Worm (Caenorhabditis elegans) whole organism, L2 larva: Measurements from ENCODE around the gene C48B4.13.

Experiments
- C34F6.9 ChIP-seq: fragments of 150-350 bp; optimal IDR thresholded peaks from 2 replicates; lab custom pipeline; 2014; ENCODE audit warnings: missing biosample characterization, missing genetic modification characterization
- R02D3.7 ChIP-seq: fragments of 150-350 bp; optimal IDR thresholded peaks from 2 replicates; lab custom pipeline; 2014; ENCODE audit warnings: missing biosample characterization, missing genetic modification characterization
- Y55F3AM.14 ChIP-seq: fragments of 200-800 bp; sonication (Bioruptor generic); optimal IDR thresholded peaks from 2 replicates; lab custom pipeline; 2018; ENCODE audit warnings: mild to moderate bottlenecking, missing genetic modification characterization, missing compliant biosample characterization
- alr-1 ChIP-seq: fragments of 150-350 bp; optimal IDR thresholded peaks from 2 replicates; lab custom pipeline; 2014; ENCODE audit warnings: missing biosample characterization, missing genetic modification characterization
- aly-2 ChIP-seq: fragments of 150-350 bp; optimal IDR thresholded peaks from 2 replicates; lab custom pipeline; 2014; ENCODE audit warnings: missing biosample characterization, missing genetic modification characterization
- blmp-1 ChIP-seq: sonication (generic microtip); optimal IDR thresholded peaks from 2 replicates; lab custom pipeline; 2017; ENCODE audit warnings: missing genetic modification characterization, mild to moderate bottlenecking, missing compliant biosample characterization, antibody characterized with exemption, moderate library complexity; ENCODE audit not compliant: insufficient read depth
- ceh-16 ChIP-seq: fragments of 150-350 bp; optimal IDR thresholded peaks from 2 replicates; lab custom pipeline; 2014; ENCODE audit warnings: missing biosample characterization, missing genetic modification characterization
- ceh-82 ChIP-seq: fragments of 150-350 bp; optimal IDR thresholded peaks from 2 replicates; lab custom pipeline; 2014; ENCODE audit warnings: missing biosample characterization, missing genetic modification characterization
- crh-2 ChIP-seq: sonication (generic microtip); optimal IDR thresholded peaks from 2 replicates; lab custom pipeline; 2017; ENCODE audit warnings: missing biosample characterization, missing genetic modification characterization
- dmd-4 ChIP-seq: sonication (generic microtip); optimal IDR thresholded peaks from 2 replicates; lab custom pipeline; 2017; ENCODE audit warnings: missing biosample characterization, missing genetic modification characterization
- egl-27 ChIP-seq: sonication (generic microtip); optimal IDR thresholded peaks from 3 replicates; lab custom pipeline; 2017; ENCODE audit warnings: missing biosample characterization, missing genetic modification reagents, missing genetic modification characterization
- elt-1 ChIP-seq: fragments of 150-350 bp; optimal IDR thresholded peaks from 2 replicates; lab custom pipeline; 2014; ENCODE audit warnings: missing biosample characterization, missing genetic modification characterization
- elt-3 ChIP-seq: sonication (generic microtip); optimal IDR thresholded peaks from 2 replicates; lab custom pipeline; 2017; ENCODE audit warnings: missing biosample characterization, missing genetic modification characterization
- fos-1 ChIP-seq: fragments of 150-350 bp; optimal IDR thresholded peaks from 2 replicates; lab custom pipeline; 2014; ENCODE audit warnings: missing biosample characterization, missing genetic modification characterization
- gmeb-1 ChIP-seq: fragments of 150-350 bp; optimal IDR thresholded peaks from 2 replicates; lab custom pipeline; 2014; ENCODE audit warnings: missing biosample characterization, missing genetic modification characterization
- lin-13 ChIP-seq: fragments of 150-350 bp; optimal IDR thresholded peaks from 2 replicates; lab custom pipeline; 2014; ENCODE audit warnings: missing biosample characterization, missing genetic modification reagents, missing genetic modification characterization
- lin-39 ChIP-seq: fragments of 150-350 bp; optimal IDR thresholded peaks from 2 replicates; lab custom pipeline; 2014; ENCODE audit warnings: missing biosample characterization, missing genetic modification reagents, missing genetic modification characterization
- lsy-2 ChIP-seq, 2 experiments: fragments of 150-350 bp in 1 of 2; sonication (generic microtip) in 1 of 2; optimal IDR thresholded peaks; 2 replicates each; lab custom pipeline; 2014 to 2017; ENCODE audit warnings: missing biosample characterization in 2 of 2, missing genetic modification characterization in 2 of 2
- mab-5 ChIP-seq: fragments of 150-350 bp; optimal IDR thresholded peaks from 2 replicates; lab custom pipeline; 2014; ENCODE audit warnings: missing biosample characterization, missing genetic modification characterization
- mbf-1 ChIP-seq: sonication (generic microtip); optimal IDR thresholded peaks from 2 replicates; lab custom pipeline; 2017; ENCODE audit warnings: missing biosample characterization, missing genetic modification characterization
- mdl-1 ChIP-seq, 2 experiments: fragments of 150-350 bp in 1 of 2; sonication (generic microtip) in 1 of 2; optimal IDR thresholded peaks; 2 replicates each; lab custom pipeline; 2017; ENCODE audit warnings: missing biosample characterization in 2 of 2, missing genetic modification characterization in 2 of 2
- nhr-10 ChIP-seq: sonication (generic microtip); optimal IDR thresholded peaks from 2 replicates; lab custom pipeline; 2017; ENCODE audit warnings: missing biosample characterization, missing genetic modification characterization
- nhr-11 ChIP-seq: fragments of 150-350 bp; optimal IDR thresholded peaks from 2 replicates; lab custom pipeline; 2014; ENCODE audit warnings: missing biosample characterization, missing genetic modification characterization
- nhr-12 ChIP-seq: fragments of 150-350 bp; optimal IDR thresholded peaks from 2 replicates; lab custom pipeline; 2014; ENCODE audit warnings: missing biosample characterization, missing genetic modification characterization
- nhr-21 ChIP-seq: fragments of 150-350 bp; optimal IDR thresholded peaks from 2 replicates; lab custom pipeline; 2014; ENCODE audit warnings: missing biosample characterization, missing genetic modification characterization
- nhr-23 ChIP-seq: fragments of 150-350 bp; optimal IDR thresholded peaks from 2 replicates; lab custom pipeline; 2014; ENCODE audit warnings: missing biosample characterization, missing genetic modification reagents, missing genetic modification characterization
- nhr-237 ChIP-seq: fragments of 150-350 bp; optimal IDR thresholded peaks from 2 replicates; lab custom pipeline; 2014; ENCODE audit warnings: missing biosample characterization, missing genetic modification characterization
- nhr-25 ChIP-seq: fragments of 150-350 bp; sonication (generic microtip); optimal IDR thresholded peaks from 3 replicates; lab custom pipeline; 2014; ENCODE audit warnings: missing biosample characterization, missing genetic modification characterization
- nhr-6 ChIP-seq: fragments of 150-350 bp; optimal IDR thresholded peaks from 2 replicates; lab custom pipeline; 2014; ENCODE audit warnings: missing biosample characterization, missing genetic modification characterization
- nhr-77 ChIP-seq: fragments of 150-350 bp; optimal IDR thresholded peaks from 2 replicates; lab custom pipeline; 2014; ENCODE audit warnings: missing biosample characterization, missing genetic modification characterization
- peb-1 ChIP-seq: fragments of 150-350 bp; optimal IDR thresholded peaks from 2 replicates; lab custom pipeline; 2014; ENCODE audit warnings: missing biosample characterization, missing genetic modification characterization
- sem-4 ChIP-seq: fragments of 150-350 bp; optimal IDR thresholded peaks from 2 replicates; lab custom pipeline; 2014; ENCODE audit warnings: missing biosample characterization, missing genetic modification reagents, missing genetic modification characterization
- skn-1 ChIP-seq: sonication (generic microtip); optimal IDR thresholded peaks from 2 replicates; lab custom pipeline; 2017; ENCODE audit warnings: missing biosample characterization, missing genetic modification characterization
- sma-3 ChIP-seq: sonication (generic microtip); optimal IDR thresholded peaks from 2 replicates; lab custom pipeline; 2016; ENCODE audit warnings: missing genetic modification reagents, missing genetic modification characterization, missing compliant biosample characterization
- sma-9 ChIP-seq, 2 experiments: fragments of 150-350 bp in 1 of 2; sonication (generic microtip) in 1 of 2; optimal IDR thresholded peaks; 2 replicates each; lab custom pipeline; 2014 to 2016; ENCODE audit warnings: missing genetic modification characterization in 2 of 2, mild to moderate bottlenecking in 1 of 2, missing biosample characterization in 1 of 2, missing compliant biosample characterization in 1 of 2, missing genetic modification reagents in 1 of 2, moderate library complexity in 1 of 2
- unc-39 ChIP-seq: fragments of 150-350 bp; optimal IDR thresholded peaks from 2 replicates; lab custom pipeline; 2014; ENCODE audit warnings: missing biosample characterization, missing genetic modification characterization
- unc-55 ChIP-seq: fragments of 150-350 bp; sonication (generic microtip); optimal IDR thresholded peaks from 3 replicates; lab custom pipeline; 2014; ENCODE audit warnings: missing biosample characterization, missing genetic modification reagents, missing genetic modification characterization
- unc-62 ChIP-seq: fragments of 150-350 bp; optimal IDR thresholded peaks from 2 replicates; lab custom pipeline; 2014; ENCODE audit warnings: missing biosample characterization, missing genetic modification reagents, missing genetic modification characterization
- zag-1 ChIP-seq: fragments of 150-350 bp; optimal IDR thresholded peaks from 2 replicates; lab custom pipeline; 2014; ENCODE audit warnings: missing biosample characterization, missing genetic modification characterization
- ztf-1 ChIP-seq: fragments of 200-800 bp; sonication (Bioruptor generic); conservative IDR thresholded peaks from 2 replicates; pipeline ENCODE4 v1.3.6; 2022; ENCODE audit warnings: missing genetic modification characterization, missing compliant biosample characterization
- ztf-11 ChIP-seq: sonication (generic microtip); optimal IDR thresholded peaks from 2 replicates; lab custom pipeline; 2017; ENCODE audit warnings: missing biosample characterization, missing genetic modification characterization
- ztf-4 ChIP-seq: fragments of 150-350 bp; optimal IDR thresholded peaks from 2 replicates; lab custom pipeline; 2014; ENCODE audit warnings: missing biosample characterization, missing genetic modification characterization

The C48B4.13 gene

DNA sequence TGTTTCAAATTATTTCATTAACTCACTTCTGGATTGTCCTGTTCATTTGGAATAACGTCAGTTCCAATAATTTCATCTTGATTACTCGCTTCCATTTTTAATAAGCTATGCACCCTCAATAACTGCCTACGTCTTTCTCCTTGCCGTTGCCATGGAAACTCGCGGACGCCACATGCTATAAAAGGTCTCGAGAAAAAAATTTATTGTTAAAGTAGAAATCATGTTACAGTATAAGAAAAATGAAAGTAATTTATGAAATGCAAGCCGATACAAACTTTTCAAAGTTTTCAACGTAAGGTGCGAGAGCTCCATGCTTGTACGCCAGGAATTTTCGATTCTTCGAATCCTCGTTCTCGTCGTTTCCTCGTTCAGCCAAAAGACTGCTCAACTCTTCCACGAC, 43.5 kb downstream of the C48B4.13 start, which contains the start of gene bbs-4:
bbs-4 (minus strand) TSS at position 101 of the 400 bp plus-strand sequence.
- no peak for TF ChIP-seq sma-9 (GFP tag; optimal IDR thresholded peaks at IDR 0.05; lab: Kevin White, UChicago)
- TF ChIP-seq sma-9 (tag; optimal IDR thresholded peaks at IDR 0.05; lab: Kevin White, UChicago): no peak
- no peak for TF ChIP-seq nhr-10 (tag; lab: Kevin White, UChicago)
- no peak for TF ChIP-seq nhr-12 (tag; lab: Kevin White, UChicago)
- TF ChIP-seq mbf-1 (tag; lab: Kevin White, UChicago): no peak
- no peak for TF ChIP-seq skn-1 (tag; lab: Kevin White, UChicago)
- no peak for TF ChIP-seq lsy-2 (tag; optimal IDR thresholded peaks at IDR 0.05; lab: Kevin White, UChicago)
- no peak for TF ChIP-seq crh-2 (tag; lab: Kevin White, UChicago)
- no peak for TF ChIP-seq lin-39
- TF ChIP-seq peb-1 (tag; lab: Kevin White, UChicago): no peak
- no peak for TF ChIP-seq ceh-16 (tag; lab: Kevin White, UChicago)
- no peak for TF ChIP-seq sem-4 (tag; lab: Kevin White, UChicago)

DNA sequence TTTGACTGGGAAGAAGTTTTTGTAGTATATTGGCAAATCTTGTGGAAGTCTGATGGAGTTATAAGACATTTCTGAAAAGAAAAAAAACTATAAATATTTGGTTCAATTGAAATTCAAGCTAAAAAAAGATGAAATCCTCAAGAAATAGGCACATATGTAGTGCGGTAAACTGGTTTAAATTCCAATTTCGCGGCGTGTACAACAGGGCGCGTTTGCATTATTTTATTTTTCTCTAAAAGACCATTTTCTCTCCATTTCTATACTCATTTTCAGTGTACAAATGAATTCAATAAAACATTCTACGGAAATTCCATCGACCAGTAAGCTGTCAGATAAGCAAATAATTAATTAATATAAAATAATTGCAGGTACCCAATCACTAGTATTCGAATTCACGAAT, 45.7 kb downstream of the C48B4.13 start, which contains the start of the genes pri-1 and F58A4.6:
pri-1 (minus strand) TSS at position 71 of the 400 bp plus-strand sequence.
F58A4.6 (plus strand) TSS at position 272 of the 400 bp plus-strand sequence.
- no peak for TF ChIP-seq ceh-82 (tag; lab: Kevin White, UChicago)
- TF ChIP-seq C34F6.9: peak; percentile 68
- no peak for TF ChIP-seq lsy-2 (tag; optimal IDR thresholded peaks at IDR 0.05; lab: Kevin White, UChicago)
- no peak for TF ChIP-seq dmd-4 (tag; lab: Kevin White, UChicago)
- no peak for TF ChIP-seq sem-4 (tag; lab: Kevin White, UChicago)
- peak; percentile 84 for TF ChIP-seq gmeb-1 (tag; lab: Kevin White, UChicago)
- TF ChIP-seq ztf-11 (tag; lab: Kevin White, UChicago): no peak
- no peak for TF ChIP-seq sma-9 (GFP tag; optimal IDR thresholded peaks at IDR 0.05; lab: Kevin White, UChicago)
- TF ChIP-seq sma-9 (tag; optimal IDR thresholded peaks at IDR 0.05; lab: Kevin White, UChicago): no peak
- TF ChIP-seq ceh-16 (tag; lab: Kevin White, UChicago): no peak
- TF ChIP-seq aly-2: no peak
- TF ChIP-seq unc-55 (GFP tag; lab: Kevin White, UChicago): no peak
- no peak for TF ChIP-seq nhr-11 (tag; lab: Kevin White, UChicago)
- no peak for TF ChIP-seq mab-5
- TF ChIP-seq R02D3.7: no peak
- TF ChIP-seq unc-62 (GFP tag; lab: Kevin White, UChicago): no peak

DNA sequence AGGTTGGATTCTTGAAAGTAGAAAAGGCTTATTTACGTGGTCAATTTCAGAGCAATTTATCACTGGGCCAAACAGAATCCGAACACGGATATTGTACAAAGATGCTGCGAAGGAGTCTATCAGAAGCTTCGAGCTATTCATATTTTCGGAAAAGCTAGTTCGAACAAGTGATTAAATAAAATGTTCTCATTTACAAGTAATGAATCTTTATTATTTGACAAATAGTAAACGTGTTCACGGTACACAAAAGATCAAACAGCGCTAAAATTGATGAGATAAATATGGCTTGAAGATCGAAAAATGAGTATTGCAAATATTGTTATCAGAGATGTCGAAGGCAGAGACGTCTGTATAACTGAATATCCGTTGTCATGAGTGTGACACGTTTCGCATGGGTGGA, 46.6 kb downstream of the C48B4.13 start:
- TF ChIP-seq elt-1 (tag; lab: Kevin White, UChicago): no peak
- TF ChIP-seq nhr-23: no peak
- TF ChIP-seq blmp-1 (tag; lab: Kevin White, UChicago): no peak
- no peak for TF ChIP-seq C34F6.9
- no peak for TF ChIP-seq lsy-2 (tag; optimal IDR thresholded peaks at IDR 0.05; lab: Kevin White, UChicago)
- TF ChIP-seq lin-13 (GFP tag; lab: Kevin White, UChicago): no peak
- no peak for TF ChIP-seq mab-5
- TF ChIP-seq zag-1 (tag; lab: Kevin White, UChicago): no peak
- TF ChIP-seq nhr-77 (tag; lab: Kevin White, UChicago): no peak
- TF ChIP-seq mdl-1 (tag; optimal IDR thresholded peaks at IDR 0.05; lab: Kevin White, UChicago): no peak
- no peak for TF ChIP-seq ztf-11 (tag; lab: Kevin White, UChicago)
- no peak for TF ChIP-seq mbf-1 (tag; lab: Kevin White, UChicago)
- TF ChIP-seq unc-39 (tag; lab: Kevin White, UChicago): no peak
- no peak for TF ChIP-seq crh-2 (tag; lab: Kevin White, UChicago)

DNA sequence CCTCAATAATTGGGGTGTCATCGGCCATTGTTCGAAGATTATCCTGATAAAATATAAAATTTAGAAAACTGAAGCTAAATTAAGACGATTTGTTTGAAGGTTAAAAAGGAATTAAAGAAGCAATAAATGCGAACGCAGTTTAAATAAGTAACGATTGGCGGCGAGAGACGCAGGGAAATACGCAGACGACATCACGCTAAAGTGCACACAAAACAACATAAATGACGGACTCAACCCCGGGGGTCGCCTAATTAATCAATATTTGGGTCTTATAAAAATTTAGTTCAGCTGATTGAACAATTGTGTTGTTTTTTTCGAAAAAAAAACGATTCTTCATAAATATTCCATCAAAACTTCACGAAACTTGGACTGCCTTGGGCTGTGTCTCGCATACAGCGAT, 47.9 kb downstream of the C48B4.13 start, which contains the start of gene hcp-3:
hcp-3 (minus strand) TSS at position 45 of the 400 bp plus-strand sequence.
- TF ChIP-seq aly-2 (no peak), fos-1 (tag; lab: Kevin White, UChicago) (peak; percentile 10), mdl-1 (tag; optimal IDR thresholded peaks at IDR 0.05; lab: Kevin White, UChicago) (no peak), unc-62 (GFP tag; lab: Kevin White, UChicago) (no peak), dmd-4 (tag; lab: Kevin White, UChicago) (no peak), ztf-4 (tag; lab: Kevin White, UChicago) (no peak), mbf-1 (tag; lab: Kevin White, UChicago) (no peak), alr-1 (tag; lab: Kevin White, UChicago) (no peak), nhr-21 (tag; lab: Kevin White, UChicago) (no peak), sma-9 (GFP tag; optimal IDR thresholded peaks at IDR 0.05; lab: Kevin White, UChicago) (peak; percentile 14), sma-9 (tag; optimal IDR thresholded peaks at IDR 0.05; lab: Kevin White, UChicago) (no peak), lin-39 (no peak), ztf-1 (GFP tag; lab: Robert Waterston, UW) (no peak), nhr-237 (no peak), ztf-11 (tag; lab: Kevin White, UChicago) (no peak), nhr-6 (tag; lab: Kevin White, UChicago) (no peak), egl-27 (tag; lab: Kevin White, UChicago) (no peak), Y55F3AM.14 (GFP tag; lab: Kevin White, UChicago) (no peak), nhr-11 (tag; lab: Kevin White, UChicago) (no peak), C34F6.9 (peak; percentile 50), elt-3 (tag; lab: Kevin White, UChicago) (no peak), elt-1 (tag; lab: Kevin White, UChicago) (no peak), mab-5 (no peak), blmp-1 (tag; lab: Kevin White, UChicago) (no peak), unc-55 (GFP tag; lab: Kevin White, UChicago) (peak; percentile 69), ceh-82 (tag; lab: Kevin White, UChicago) (no peak), zag-1 (tag; lab: Kevin White, UChicago) (no peak), nhr-25 (tag; lab: Kevin White, UChicago) (peak; percentile 10), unc-39 (tag; lab: Kevin White, UChicago) (no peak), nhr-10 (tag; lab: Kevin White, UChicago) (no peak), peb-1 (tag; lab: Kevin White, UChicago) (no peak), lin-13 (GFP tag; lab: Kevin White, UChicago) (no peak), sma-3 (GFP tag; lab: Kevin White, UChicago) (peak; percentile 34)
